Worm (Caenorhabditis elegans): Measurements from ENCODE around the gene F44G4.6.

DNA sequence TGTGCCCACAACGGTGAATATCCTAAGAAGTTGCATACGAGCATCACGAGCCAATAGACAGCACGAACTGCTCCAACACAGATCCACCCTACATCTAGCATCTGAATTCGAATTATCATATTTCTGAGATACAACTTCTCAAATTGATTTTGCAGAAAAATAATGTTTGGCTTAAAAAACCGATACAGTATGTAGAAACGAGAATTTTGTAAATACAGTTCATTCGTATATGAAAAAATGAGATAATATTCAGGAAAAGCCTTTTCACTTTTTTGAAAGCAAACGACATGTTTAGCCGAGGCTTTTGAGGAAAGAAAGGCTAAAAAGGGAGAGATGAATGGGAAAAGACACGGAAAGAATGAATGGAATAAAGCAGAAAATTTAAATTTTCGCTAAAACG is 39.7 kb upstream of the F44G4.6 start, which contains the start of gene F37B12.3:
- TF ChIP-seq nhr-77 (tag; optimal IDR thresholded peaks at IDR 0.05) (no peak), unc-39 (tag; optimal IDR thresholded peaks at IDR 0.05) (no peak), dpl-1 (GFP tag; optimal IDR thresholded peaks at IDR 0.05) (no peak)
